Fruit fly (Drosophila melanogaster): Measurements from ENCODE around the gene piwi.

- TF ChIP-seq ttk (optimal IDR thresholded peaks at IDR 0.05) (no peak), psq (optimal IDR thresholded peaks at IDR 0.05) (no peak), h (optimal IDR thresholded peaks at IDR 0.05) (no peak), Sin3A (optimal IDR thresholded peaks at IDR 0.05) (no peak)
Measured at dm6 chr2L:10986138-10986537, 1.1 kb downstream of the piwi start.
